Fruit fly (Drosophila melanogaster) S2 (cell line): Measurements from ENCODE around the gene CG34316.

Experiments
- CG8478 ChIP-seq: fragments of >200 bp; optimal IDR thresholded peaks from 2 replicates; lab custom pipeline; 2018
- CTCF ChIP-seq, 2 experiments: fragments of >200 bp; optimal IDR thresholded peaks; 2 replicates each; lab custom pipeline; 2018

DNA sequence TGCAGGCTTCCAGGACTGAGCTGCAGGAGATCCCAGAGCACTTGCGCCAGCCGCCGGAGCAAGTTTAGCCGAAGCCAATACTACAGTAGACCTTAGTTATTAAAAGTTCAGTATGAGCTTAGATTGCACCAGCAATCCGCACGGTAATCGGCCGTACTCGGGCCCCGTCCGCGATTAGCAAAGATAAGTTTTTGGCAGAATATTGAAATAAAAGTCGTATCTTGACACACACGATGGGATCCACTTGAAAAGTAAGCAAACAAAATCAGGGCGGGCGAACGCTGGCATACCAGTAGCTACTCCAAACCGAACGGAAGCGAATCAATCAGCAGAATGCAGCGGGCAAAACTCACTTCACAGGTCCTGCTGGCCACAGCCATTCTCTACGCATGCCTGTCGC is at the start of gene CG34316:
- TF ChIP-seq CG8478 (lab: Kevin White, UChicago) (no peak), CTCF (optimal IDR thresholded peaks at IDR 0.05; lab: Kevin White, UChicago) (no peak)
